Fruit fly (Drosophila melanogaster) whole organism, embryonic: ENCODE results near the gene CG13654.

ENCODE experiments used
- Atf-2 ChIP-seq: fragments of 200-800 bp; sonication (Bioruptor generic); optimal IDR thresholded peaks from 2 replicates; lab custom pipeline; 2016; ENCODE audit warnings: missing biosample characterization, missing genetic modification characterization
- BtbVII ChIP-seq: fragments of 200-800 bp; sonication (Bioruptor generic); optimal IDR thresholded peaks from 3 replicates; lab custom pipeline; 2017; ENCODE audit warnings: missing biosample characterization, mild to moderate bottlenecking, missing genetic modification characterization
- CG10147 ChIP-seq: fragments of 200-800 bp; sonication (Bioruptor generic); optimal IDR thresholded peaks from 2 replicates; lab custom pipeline; 2019; ENCODE audit warnings: missing biosample characterization, mild to moderate bottlenecking, missing genetic modification characterization, moderate library complexity
- CG11398 ChIP-seq: fragments of 200-800 bp; sonication (Bioruptor generic); optimal IDR thresholded peaks from 2 replicates; lab custom pipeline; 2016; ENCODE audit warnings: missing biosample characterization, missing genetic modification characterization
- CG11560 ChIP-seq: fragments of 200-800 bp; sonication (Bioruptor generic); IDR thresholded peaks from 3 replicates; pipeline ENCODE4 v1.3.6; 2022; ENCODE audit warnings: missing biosample characterization, missing genetic modification characterization
- CG14050 ChIP-seq: fragments of 200-800 bp; sonication (Bioruptor generic); IDR thresholded peaks from 3 replicates; pipeline ENCODE4 v1.3.6; 2022; ENCODE audit warnings: missing biosample characterization, missing genetic modification characterization
- CG14667 ChIP-seq: fragments of 200-800 bp; sonication (Bioruptor generic); IDR thresholded peaks from 2 replicates; pipeline ENCODE4 v1.3.6; 2022; ENCODE audit warnings: missing biosample characterization, missing genetic modification characterization
- CG1602 ChIP-seq: fragments of 200-800 bp; sonication (Bioruptor generic); optimal IDR thresholded peaks from 3 replicates; lab custom pipeline; 2016; ENCODE audit warnings: missing biosample characterization, missing genetic modification characterization
- CG18599 ChIP-seq: fragments of 200-800 bp; sonication (Bioruptor generic); optimal IDR thresholded peaks from 3 replicates; lab custom pipeline; 2017; ENCODE audit warnings: missing biosample characterization, missing genetic modification characterization, mild to moderate bottlenecking, moderate library complexity, missing genetic modification reagents
- CG3065 ChIP-seq: fragments of 200-800 bp; sonication (Bioruptor generic); optimal IDR thresholded peaks from 2 replicates; lab custom pipeline; 2016; ENCODE audit warnings: missing biosample characterization, missing genetic modification characterization
- CG31388 ChIP-seq: fragments of 200-800 bp; sonication (Bioruptor generic); optimal IDR thresholded peaks from 2 replicates; lab custom pipeline; 2016; ENCODE audit warnings: missing biosample characterization, missing genetic modification characterization
- CG34422 ChIP-seq: fragments of 200-800 bp; sonication (Bioruptor generic); IDR thresholded peaks from 3 replicates; pipeline ENCODE4 v1.3.6; 2022; ENCODE audit warnings: missing biosample characterization, missing genetic modification characterization
- CG3995 ChIP-seq: fragments of 200-800 bp; sonication (Bioruptor generic); optimal IDR thresholded peaks from 3 replicates; lab custom pipeline; 2016; ENCODE audit warnings: missing biosample characterization, missing genetic modification characterization
- CG4617 ChIP-seq: fragments of 200-800 bp; sonication (Bioruptor generic); optimal IDR thresholded peaks from 3 replicates; lab custom pipeline; 2016; ENCODE audit warnings: missing biosample characterization, missing genetic modification characterization, borderline replicate concordance
- CG6175 ChIP-seq: fragments of 200-800 bp; sonication (Bioruptor generic); IDR thresholded peaks from 3 replicates; pipeline ENCODE4 v1.3.6; 2022; ENCODE audit warnings: missing biosample characterization, missing genetic modification characterization
- CG6272 ChIP-seq: fragments of 200-800 bp; sonication (Bioruptor generic); IDR thresholded peaks from 2 replicates; pipeline ENCODE4 v1.3.6; 2022; ENCODE audit warnings: missing biosample characterization, missing genetic modification characterization
- CG6765 ChIP-seq: fragments of 200-800 bp; sonication (Bioruptor generic); optimal IDR thresholded peaks from 3 replicates; lab custom pipeline; 2017; ENCODE audit warnings: missing biosample characterization, mild to moderate bottlenecking, missing genetic modification characterization
- CG7357 ChIP-seq: fragments of 200-800 bp; sonication (Bioruptor generic); IDR thresholded peaks from 3 replicates; pipeline ENCODE4 v1.3.6; 2022; ENCODE audit warnings: missing biosample characterization, missing genetic modification characterization
- CG7928 ChIP-seq: fragments of 200-800 bp; sonication (Bioruptor generic); optimal IDR thresholded peaks from 2 replicates; lab custom pipeline; 2017; ENCODE audit warnings: missing biosample characterization, mild to moderate bottlenecking, missing genetic modification characterization
- CG9609 ChIP-seq: fragments of 200-800 bp; sonication (Bioruptor generic); optimal IDR thresholded peaks from 3 replicates; lab custom pipeline; 2016; ENCODE audit warnings: missing biosample characterization, missing genetic modification characterization
- CkIIα-i1 ChIP-seq: fragments of 200-800 bp; sonication (Bioruptor generic); IDR thresholded peaks from 2 replicates; pipeline ENCODE4 v1.3.6; 2022; ENCODE audit warnings: missing biosample characterization, missing genetic modification characterization
- CoRest ChIP-seq: fragments of 200-800 bp; sonication (Bioruptor generic); optimal IDR thresholded peaks from 3 replicates; lab custom pipeline; 2018; ENCODE audit warnings: missing biosample characterization, mild to moderate bottlenecking, missing genetic modification characterization, moderate library complexity
- Dek ChIP-seq: fragments of 200-800 bp; sonication (Bioruptor generic); optimal IDR thresholded peaks from 3 replicates; lab custom pipeline; 2019; ENCODE audit warnings: missing biosample characterization, mild to moderate bottlenecking, missing genetic modification characterization, moderate library complexity
- Dp ChIP-seq: fragments of 200-800 bp; sonication (Bioruptor generic); optimal IDR thresholded peaks from 2 replicates; lab custom pipeline; 2018; ENCODE audit warnings: missing biosample characterization, mild to moderate bottlenecking, missing genetic modification characterization, moderate library complexity
- Gug ChIP-seq: fragments of 200-800 bp; sonication (Bioruptor generic); IDR thresholded peaks from 4 replicates; pipeline ENCODE4 v1.3.6; 2022; ENCODE audit warnings: missing biosample characterization, missing genetic modification characterization
- Hand ChIP-seq: fragments of 200-800 bp; sonication (Bioruptor generic); optimal IDR thresholded peaks from 2 replicates; lab custom pipeline; 2017; ENCODE audit warnings: mild to moderate bottlenecking, missing biosample characterization, missing genetic modification reagents, missing genetic modification characterization
- Hmx ChIP-seq: fragments of 200-800 bp; sonication (Bioruptor generic); optimal IDR thresholded peaks from 2 replicates; lab custom pipeline; 2016; ENCODE audit warnings: missing biosample characterization, missing genetic modification characterization
- Jarid2 ChIP-seq: fragments of 200-800 bp; sonication (Bioruptor generic); optimal IDR thresholded peaks from 3 replicates; lab custom pipeline; 2017; ENCODE audit warnings: mild to moderate bottlenecking, missing biosample characterization, missing genetic modification reagents, missing genetic modification characterization
- NfI ChIP-seq: fragments of 200-800 bp; sonication (Bioruptor generic); optimal IDR thresholded peaks from 3 replicates; lab custom pipeline; 2018; ENCODE audit warnings: missing biosample characterization, mild to moderate bottlenecking, missing genetic modification characterization, moderate library complexity
- Sin3A ChIP-seq: fragments of >200 bp; optimal IDR thresholded peaks from 2 replicates; lab custom pipeline; 2018
- Taf1 ChIP-seq: fragments of 200-800 bp; sonication (Bioruptor generic); IDR thresholded peaks from 2 replicates; pipeline ENCODE4 v1.3.6; 2022; ENCODE audit warnings: missing biosample characterization, missing genetic modification characterization
- ab ChIP-seq: fragments of 200-800 bp; sonication (Bioruptor generic); optimal IDR thresholded peaks from 2 replicates; lab custom pipeline; 2016; ENCODE audit warnings: missing biosample characterization, missing genetic modification characterization
- aop ChIP-seq: fragments of 200-800 bp; sonication (Bioruptor generic); IDR thresholded peaks from 2 replicates; pipeline ENCODE4 v1.3.6; 2022; ENCODE audit warnings: missing biosample characterization, missing genetic modification characterization
- bab2 ChIP-seq: fragments of 200-800 bp; sonication (Bioruptor generic); optimal IDR thresholded peaks from 2 replicates; lab custom pipeline; 2016; ENCODE audit warnings: missing biosample characterization, missing genetic modification characterization
- bowl ChIP-seq: fragments of 200-800 bp; sonication (Bioruptor generic); IDR thresholded peaks from 2 replicates; pipeline ENCODE4 v1.3.6; 2022; ENCODE audit warnings: missing biosample characterization, missing genetic modification characterization
- btn ChIP-seq: fragments of 200-800 bp; sonication (Bioruptor generic); optimal IDR thresholded peaks from 2 replicates; lab custom pipeline; 2016; ENCODE audit warnings: missing biosample characterization, missing genetic modification characterization
- cad ChIP-seq: fragments of >200 bp; optimal IDR thresholded peaks from 2 replicates; lab custom pipeline; 2017; ENCODE audit warnings: missing biosample characterization, missing genetic modification characterization
- dmrt99B ChIP-seq: fragments of 200-800 bp; sonication (Bioruptor generic); optimal IDR thresholded peaks from 2 replicates; lab custom pipeline; 2018; ENCODE audit warnings: missing biosample characterization, mild to moderate bottlenecking, missing genetic modification characterization, moderate library complexity
- dpn ChIP-seq, 2 experiments: fragments of 200-800 bp; sonication (Bioruptor generic); optimal IDR thresholded peaks; 3 replicates each; lab custom pipeline; 2016; ENCODE audit warnings: missing biosample characterization in 2 of 2, missing genetic modification characterization in 2 of 2
- hbn ChIP-seq: fragments of 200-800 bp; sonication (Bioruptor generic); IDR thresholded peaks from 2 replicates; pipeline ENCODE4 v1.3.6; 2022; ENCODE audit warnings: missing biosample characterization, missing genetic modification characterization; ENCODE audit not compliant: partially characterized antibody
- jumu ChIP-seq: fragments of 200-800 bp; sonication (Bioruptor generic); optimal IDR thresholded peaks from 3 replicates; lab custom pipeline; 2016; ENCODE audit warnings: missing biosample characterization, missing genetic modification characterization
- ken ChIP-seq: fragments of 200-800 bp; sonication (Bioruptor generic); IDR thresholded peaks from 3 replicates; pipeline ENCODE4 v1.3.6; 2022; ENCODE audit warnings: missing biosample characterization, missing genetic modification characterization
- knrl ChIP-seq: fragments of 200-800 bp; sonication (Bioruptor generic); IDR thresholded peaks from 3 replicates; pipeline ENCODE4 v1.3.6; 2022; ENCODE audit warnings: missing biosample characterization, missing genetic modification characterization; ENCODE audit not compliant: partially characterized antibody
- lab ChIP-seq: fragments of 200-800 bp; sonication (Bioruptor generic); optimal IDR thresholded peaks from 3 replicates; lab custom pipeline; 2017; ENCODE audit warnings: missing biosample characterization, missing genetic modification characterization, mild to moderate bottlenecking, moderate library complexity, missing genetic modification reagents
- lbe ChIP-seq: fragments of 200-800 bp; sonication (Bioruptor generic); optimal IDR thresholded peaks from 2 replicates; lab custom pipeline; 2016; ENCODE audit warnings: missing biosample characterization, mild to moderate bottlenecking, missing genetic modification characterization
- lilli ChIP-seq: fragments of 200-800 bp; sonication (Bioruptor generic); optimal IDR thresholded peaks from 3 replicates; lab custom pipeline; 2016; ENCODE audit warnings: missing biosample characterization, missing genetic modification characterization
- nerfin-1 ChIP-seq: fragments of 200-800 bp; sonication (Bioruptor generic); optimal IDR thresholded peaks from 3 replicates; lab custom pipeline; 2019; ENCODE audit warnings: missing biosample characterization, mild to moderate bottlenecking, missing genetic modification characterization, moderate library complexity
- pros ChIP-seq: fragments of 200-800 bp; sonication (Bioruptor generic); optimal IDR thresholded peaks from 3 replicates; lab custom pipeline; 2019; ENCODE audit warnings: missing biosample characterization, mild to moderate bottlenecking, missing genetic modification characterization, moderate library complexity
- ranshi ChIP-seq: fragments of 200-800 bp; sonication (Bioruptor generic); IDR thresholded peaks from 2 replicates; pipeline ENCODE4 v1.3.6; 2022; ENCODE audit warnings: missing biosample characterization, missing genetic modification characterization
- row ChIP-seq: fragments of 200-800 bp; sonication (Bioruptor generic); IDR thresholded peaks from 3 replicates; pipeline ENCODE4 v1.3.6; 2022; ENCODE audit warnings: missing biosample characterization, missing genetic modification characterization
- so ChIP-seq: fragments of 200-800 bp; sonication (Bioruptor generic); IDR thresholded peaks from 3 replicates; pipeline ENCODE4 v1.3.6; 2022; ENCODE audit warnings: missing biosample characterization, missing genetic modification characterization

Gene CG13654

dm6 chr3R:25247379-25247869, 47.8 kb downstream of the CG13654 start, which contains the start of the genes RpS27 and Nup37 (continued):
- TF ChIP-seq CG6175 (GFP tag; lab: Robert Waterston, UW) (peak; percentile 98), nerfin-1 (tag; lab: Kevin White, UChicago) (peak; percentile 94), Sin3A (lab: Kevin White, UChicago) (peak; percentile 64), Gug (GFP tag; lab: Robert Waterston, UW) (peak; percentile 92), CG34422 (GFP tag; lab: Robert Waterston, UW) (peak; percentile 97), Atf-2 (peak; percentile 97), row (GFP tag; lab: Robert Waterston, UW) (peak; percentile 86), lilli (GFP tag; lab: Kevin White, UChicago) (peak; percentile 96), CG6272 (peak; percentile 91), NfI (GFP tag; lab: Kevin White, UChicago) (peak; percentile 100), ab (GFP tag; lab: Kevin White, UChicago) (peak; percentile 94), ken (GFP tag; lab: Robert Waterston, UW) (peak; percentile 99), CG9609 (GFP tag; lab: Kevin White, UChicago) (peak; percentile 99), bowl (GFP tag; lab: Robert Waterston, UW) (peak; percentile 88), CoRest (tag; lab: Kevin White, UChicago) (peak; percentile 95), btn (GFP tag; lab: Kevin White, UChicago) (peak; percentile 97), lbe (GFP tag; lab: Kevin White, UChicago) (peak; percentile 91), CG3995 (GFP tag; lab: Kevin White, UChicago) (peak; percentile 89), dmrt99B (peak; percentile 91), CG10147 (peak; percentile 95), Hmx (peak; percentile 86), Dp (peak; percentile 77), ranshi (GFP tag; lab: Robert Waterston, UW) (peak; percentile 96), hbn (GFP tag; lab: Robert Waterston, UW) (no peak), knrl (0 out of 3 replicates have a peak, but pooled peaks have one; percentile 44), CG7928 (peak; percentile 82), CG11560 (tag; lab: Robert Waterston, UW) (peak; percentile 89), CG7357 (peak; percentile 73), cad (GFP tag; lab: Kevin White, UChicago) (no peak), CG18599 (GFP tag; lab: Kevin White, UChicago) (peak; percentile 98), CG11398 (GFP tag; lab: Kevin White, UChicago) (peak; percentile 99), Jarid2 (GFP tag; lab: Kevin White, UChicago) (peak; percentile 94), CG14667 (GFP tag; lab: Robert Waterston, UW) (peak; percentile 93), CG14050 (GFP tag; lab: Robert Waterston, UW) (peak; percentile 93), CG31388 (GFP tag; lab: Kevin White, UChicago) (peak; percentile 94), so (GFP tag; lab: Robert Waterston, UW) (peak; percentile 95), bab2 (GFP tag; lab: Kevin White, UChicago) (peak; percentile 97), CG3065 (GFP tag; lab: Kevin White, UChicago) (peak; percentile 98), dpn (GFP tag; optimal IDR thresholded peaks at IDR 0.05; lab: Kevin White, UChicago) (peak; percentile 95 to 99), CG4617 (GFP tag; lab: Kevin White, UChicago) (peak; percentile 99), aop (peak; percentile 80; the same call in 1 of the 2 replicates), pros (GFP tag; lab: Kevin White, UChicago) (peak; percentile 73), jumu (GFP tag; lab: Kevin White, UChicago) (peak; percentile 96), Taf1 (GFP tag; lab: Robert Waterston, UW) (peak; percentile 81; the same call in 1 of the 2 replicates), Dek (tag; lab: Kevin White, UChicago) (peak; percentile 95), BtbVII (GFP tag; lab: Kevin White, UChicago) (peak; percentile 99), lab (GFP tag; lab: Kevin White, UChicago) (peak; percentile 99), Hand (peak; percentile 94), CkIIα-i1 (peak; percentile 87; the same call in 1 of the 2 replicates), CG1602 (GFP tag; lab: Kevin White, UChicago) (peak; percentile 95), CG6765 (GFP tag; lab: Kevin White, UChicago) (peak; percentile 100)
